Worm (Caenorhabditis elegans) whole organism, L1 larva: Measurements from ENCODE around the gene C48D1.5.

Experiments
- C04F5.9 ChIP-seq: sonication (generic microtip); optimal IDR thresholded peaks from 2 replicates; lab custom pipeline; 2016; ENCODE audit warnings: missing genetic modification characterization, missing compliant biosample characterization
- C34B4.2 ChIP-seq: sonication (generic microtip); optimal IDR thresholded peaks from 2 replicates; lab custom pipeline; 2017; ENCODE audit warnings: mild to moderate bottlenecking, missing genetic modification characterization, missing compliant biosample characterization
- F16B12.6 ChIP-seq: fragments of 150-350 bp; optimal IDR thresholded peaks from 2 replicates; lab custom pipeline; 2014; ENCODE audit warnings: missing biosample characterization, missing genetic modification characterization
- Y116A8C.19 ChIP-seq: sonication (generic microtip); optimal IDR thresholded peaks from 2 replicates; lab custom pipeline; 2016; ENCODE audit warnings: missing compliant biosample characterization, missing genetic modification characterization, borderline replicate concordance
- aha-1 ChIP-seq: fragments of 150-350 bp; optimal IDR thresholded peaks from 2 replicates; lab custom pipeline; 2014; ENCODE audit warnings: missing biosample characterization, missing genetic modification characterization
- ama-1 ChIP-seq: fragments of 150-350 bp; optimal IDR thresholded peaks from 2 replicates; lab custom pipeline; 2014
- blmp-1 ChIP-seq: fragments of 150-350 bp; optimal IDR thresholded peaks from 2 replicates; lab custom pipeline; 2014; ENCODE audit warnings: missing biosample characterization, missing genetic modification characterization
- ceh-63 ChIP-seq: fragments of 200-800 bp; sonication (Bioruptor generic); optimal IDR thresholded peaks from 2 replicates; lab custom pipeline; 2018; ENCODE audit warnings: mild to moderate bottlenecking, missing genetic modification characterization, missing compliant biosample characterization
- ceh-82 ChIP-seq, 3 experiments: fragments of 150-350 bp in 1 of 3; sonication (generic microtip) in 2 of 3; optimal IDR thresholded peaks; 2 replicates each; lab custom pipeline; 2014 to 2017; ENCODE audit warnings: missing biosample characterization in 3 of 3, missing genetic modification characterization in 3 of 3
- ceh-88 ChIP-seq: fragments of 200-800 bp; sonication (Bioruptor generic); IDR thresholded peaks from 2 replicates; pipeline ENCODE4 v1.3.6; 2022; ENCODE audit warnings: missing genetic modification characterization, missing compliant biosample characterization
- ces-1 ChIP-seq: fragments of 150-350 bp; optimal IDR thresholded peaks from 2 replicates; lab custom pipeline; 2014; ENCODE audit warnings: missing biosample characterization, missing genetic modification reagents, missing genetic modification characterization
- dpl-1 ChIP-seq, 3 experiments: fragments of 150-350 bp in 2 of 3; sonication (generic microtip) in 1 of 3; optimal IDR thresholded peaks; 2 replicates each; lab custom pipeline; 2014 to 2017; ENCODE audit warnings: missing biosample characterization in 3 of 3, missing genetic modification characterization in 3 of 3, missing genetic modification reagents in 3 of 3
- dsc-1 ChIP-seq: sonication (generic microtip); optimal IDR thresholded peaks from 2 replicates; lab custom pipeline; 2016; ENCODE audit warnings: mild to moderate bottlenecking, missing genetic modification characterization, missing compliant biosample characterization
- efl-1 ChIP-seq, 4 experiments: fragments of 150-350 bp; optimal IDR thresholded peaks in 3 of 4; peaks in 1 of 4; 1 replicate in 1 of 4; 2 replicates in 3 of 4; lab custom pipeline; 2014; ENCODE audit warnings: missing biosample characterization in 2 of 4, missing genetic modification characterization in 2 of 4, missing genetic modification reagents in 2 of 4
- egl-27 ChIP-seq, 2 experiments: fragments of 150-350 bp in 1 of 2; sonication (generic microtip); optimal IDR thresholded peaks; 3 replicates each; lab custom pipeline; 2017 to 2018; ENCODE audit warnings: missing biosample characterization in 2 of 2, missing genetic modification characterization in 2 of 2, missing genetic modification reagents in 2 of 2
- elt-3 ChIP-seq, 6 experiments: fragments of 150-350 bp in 1 of 6; sonication (generic microtip); optimal IDR thresholded peaks; 2 replicates each; lab custom pipeline; 2017 to 2018; ENCODE audit warnings: missing biosample characterization in 6 of 6, missing genetic modification characterization in 6 of 6, inconsistent platforms in 1 of 6
- fkh-10 ChIP-seq: sonication (generic microtip); optimal IDR thresholded peaks from 2 replicates; lab custom pipeline; 2017; ENCODE audit warnings: missing biosample characterization, missing genetic modification reagents, missing genetic modification characterization
- fkh-4 ChIP-seq: sonication (generic microtip); optimal IDR thresholded peaks from 2 replicates; lab custom pipeline; 2016; ENCODE audit warnings: missing compliant biosample characterization, missing genetic modification characterization, borderline replicate concordance
- grh-1 ChIP-seq: fragments of 200-800 bp; sonication (Bioruptor generic); IDR thresholded peaks from 2 replicates; pipeline ENCODE4 v1.3.6; 2022; ENCODE audit warnings: missing genetic modification reagents, missing genetic modification characterization, missing compliant biosample characterization
- hlh-17 ChIP-seq: fragments of 200-800 bp; sonication (Bioruptor generic); optimal IDR thresholded peaks from 2 replicates; lab custom pipeline; 2018; ENCODE audit warnings: missing genetic modification characterization, mild to moderate bottlenecking, missing compliant biosample characterization, moderate library complexity, borderline replicate concordance
- hlh-4 ChIP-seq: sonication (generic microtip); optimal IDR thresholded peaks from 2 replicates; lab custom pipeline; 2016; ENCODE audit warnings: mild to moderate bottlenecking, missing genetic modification characterization, missing compliant biosample characterization
- hpl-2 ChIP-seq: fragments of 150-350 bp; optimal IDR thresholded peaks from 2 replicates; lab custom pipeline; 2014; ENCODE audit warnings: missing biosample characterization, missing genetic modification reagents, missing genetic modification characterization
- irx-1 ChIP-seq: sonication (generic microtip); optimal IDR thresholded peaks from 2 replicates; lab custom pipeline; 2016; ENCODE audit warnings: missing genetic modification characterization, missing compliant biosample characterization
- isw-1 ChIP-seq: fragments of 200-800 bp; sonication (Bioruptor generic); IDR thresholded peaks from 2 replicates; pipeline ENCODE4 v1.3.6; 2022; ENCODE audit warnings: missing genetic modification characterization, missing compliant biosample characterization
- jun-1 ChIP-seq: fragments of 150-350 bp; optimal IDR thresholded peaks from 2 replicates; lab custom pipeline; 2014; ENCODE audit warnings: missing biosample characterization, missing genetic modification reagents, missing genetic modification characterization
- lin-13 ChIP-seq: fragments of 150-350 bp; optimal IDR thresholded peaks from 2 replicates; lab custom pipeline; 2014; ENCODE audit warnings: missing biosample characterization, missing genetic modification reagents, missing genetic modification characterization
- lin-14 ChIP-seq: fragments of 200-800 bp; sonication (Bioruptor generic); optimal IDR thresholded peaks from 2 replicates; lab custom pipeline; 2018; ENCODE audit warnings: mild to moderate bottlenecking, missing genetic modification characterization, moderate library complexity, missing compliant biosample characterization
- lin-15B ChIP-seq: fragments of 150-350 bp; sonication (generic microtip); optimal IDR thresholded peaks from 3 replicates; lab custom pipeline; 2014; ENCODE audit warnings: missing biosample characterization, missing genetic modification characterization
- lin-39 ChIP-seq: fragments of 150-350 bp; optimal IDR thresholded peaks from 2 replicates; lab custom pipeline; 2014; ENCODE audit warnings: missing biosample characterization, missing genetic modification reagents, missing genetic modification characterization
- mef-2 ChIP-seq: fragments of 150-350 bp; optimal IDR thresholded peaks from 2 replicates; lab custom pipeline; 2014; ENCODE audit warnings: missing biosample characterization, missing genetic modification characterization
- nhr-12 ChIP-seq: sonication (generic microtip); optimal IDR thresholded peaks from 2 replicates; lab custom pipeline; 2017; ENCODE audit warnings: missing biosample characterization, missing genetic modification characterization
- nhr-19 ChIP-seq: fragments of 200-800 bp; sonication (Bioruptor generic); conservative IDR thresholded peaks from 2 replicates; pipeline ENCODE4 v1.3.6; 2022; ENCODE audit warnings: missing genetic modification characterization, missing compliant biosample characterization
- nhr-28 ChIP-seq: fragments of 150-350 bp; optimal IDR thresholded peaks from 2 replicates; lab custom pipeline; 2014; ENCODE audit warnings: missing biosample characterization, missing genetic modification characterization
- nhr-71 ChIP-seq: sonication (generic microtip); optimal IDR thresholded peaks from 2 replicates; lab custom pipeline; 2016; ENCODE audit warnings: mild to moderate bottlenecking, missing genetic modification characterization, moderate library complexity, missing compliant biosample characterization
- nhr-77 ChIP-seq: fragments of 150-350 bp; optimal IDR thresholded peaks from 2 replicates; lab custom pipeline; 2014; ENCODE audit warnings: missing biosample characterization, missing genetic modification characterization
- nhr-84 ChIP-seq: sonication (generic microtip); optimal IDR thresholded peaks from 2 replicates; lab custom pipeline; 2017; ENCODE audit warnings: missing biosample characterization, missing genetic modification characterization
- nhr-90 ChIP-seq: sonication (generic microtip); optimal IDR thresholded peaks from 2 replicates; lab custom pipeline; 2016; ENCODE audit warnings: mild to moderate bottlenecking, missing genetic modification characterization, missing compliant biosample characterization; ENCODE audit not compliant: poor library complexity
- pax-3 ChIP-seq: fragments of 200-800 bp; sonication (Bioruptor generic); optimal IDR thresholded peaks from 2 replicates; lab custom pipeline; 2018; ENCODE audit warnings: mild to moderate bottlenecking, missing genetic modification characterization, moderate library complexity, missing compliant biosample characterization
- pqm-1 ChIP-seq: sonication (generic microtip); optimal IDR thresholded peaks from 3 replicates; lab custom pipeline; 2017; ENCODE audit warnings: missing biosample characterization, missing genetic modification characterization
- rnt-1 ChIP-seq: sonication (generic microtip); optimal IDR thresholded peaks from 2 replicates; lab custom pipeline; 2016; ENCODE audit warnings: mild to moderate bottlenecking, missing genetic modification characterization, moderate library complexity, missing compliant biosample characterization
- skn-1 ChIP-seq: fragments of 150-350 bp; optimal IDR thresholded peaks from 2 replicates; lab custom pipeline; 2014; ENCODE audit warnings: missing biosample characterization, missing genetic modification characterization
- sox-4 ChIP-seq: sonication (generic microtip); optimal IDR thresholded peaks from 2 replicates; lab custom pipeline; 2016; ENCODE audit warnings: missing genetic modification characterization, missing compliant biosample characterization
- sptf-1 ChIP-seq: fragments of 150-350 bp; optimal IDR thresholded peaks from 2 replicates; lab custom pipeline; 2014; ENCODE audit warnings: missing biosample characterization, missing genetic modification characterization
- sup-37 ChIP-seq: fragments of 200-800 bp; sonication (Bioruptor generic); optimal IDR thresholded peaks from 2 replicates; lab custom pipeline; 2018; ENCODE audit warnings: mild to moderate bottlenecking, missing genetic modification characterization, missing compliant biosample characterization
- tlp-1 ChIP-seq: fragments of 150-350 bp; optimal IDR thresholded peaks from 2 replicates; lab custom pipeline; 2014; ENCODE audit warnings: missing biosample characterization, missing genetic modification characterization
- unc-130 ChIP-seq: fragments of 150-350 bp; optimal IDR thresholded peaks from 2 replicates; lab custom pipeline; 2017; ENCODE audit warnings: missing biosample characterization, missing genetic modification characterization, inconsistent platforms
- unc-62 ChIP-seq: fragments of 150-350 bp; optimal IDR thresholded peaks from 2 replicates; lab custom pipeline; 2014; ENCODE audit warnings: missing biosample characterization, missing genetic modification reagents, missing genetic modification characterization
- unc-86 ChIP-seq: sonication (generic microtip); optimal IDR thresholded peaks from 2 replicates; lab custom pipeline; 2016; ENCODE audit warnings: missing genetic modification characterization, missing compliant biosample characterization
- unc-98 ChIP-seq: fragments of 200-800 bp; sonication (Bioruptor generic); IDR thresholded peaks from 2 replicates; pipeline ENCODE4 v1.3.6; 2022; ENCODE audit warnings: missing genetic modification characterization, missing compliant biosample characterization
- zag-1 ChIP-seq: fragments of 150-350 bp; optimal IDR thresholded peaks from 2 replicates; lab custom pipeline; 2014; ENCODE audit warnings: missing biosample characterization, missing genetic modification characterization
- ztf-11 ChIP-seq, 2 experiments: sonication (generic microtip); optimal IDR thresholded peaks; 2 replicates each; lab custom pipeline; 2016 to 2017; ENCODE audit warnings: missing genetic modification characterization in 2 of 2, missing biosample characterization in 1 of 2, missing compliant biosample characterization in 1 of 2
- ztf-4 ChIP-seq: fragments of 150-350 bp; optimal IDR thresholded peaks from 2 replicates; lab custom pipeline; 2014; ENCODE audit warnings: missing biosample characterization, missing genetic modification characterization

The C48D1.5 gene

ce11 chrIV:13253841-13254240 lies 32.1 kb downstream of the C48D1.5 start, which contains the start of gene ttr-45 (continued):
- TF ChIP-seq isw-1 (GFP tag; lab: Robert Waterston, UW) (no peak), ama-1 (lab: Kevin White, UChicago) (no peak), grh-1 (GFP tag; lab: Robert Waterston, UW) (no peak), nhr-77 (tag; lab: Kevin White, UChicago) (no peak), aha-1 (tag; lab: Kevin White, UChicago) (no peak), nhr-71 (peak; percentile 74), dsc-1 (tag; lab: Kevin White, UChicago) (no peak), pqm-1 (tag; lab: Kevin White, UChicago) (peak; percentile 66), unc-62 (GFP tag; lab: Kevin White, UChicago) (no peak), lin-14 (GFP tag; lab: Kevin White, UChicago) (no peak), pax-3 (no peak), jun-1 (tag; lab: Kevin White, UChicago) (no peak), ztf-11 (tag; optimal IDR thresholded peaks at IDR 0.05; lab: Kevin White, UChicago) (no peak), rnt-1 (tag; lab: Kevin White, UChicago) (peak; percentile 68), nhr-84 (tag; lab: Kevin White, UChicago) (no peak), fkh-4 (tag; lab: Kevin White, UChicago) (no peak), egl-27 (tag; optimal IDR thresholded peaks at IDR 0.05; lab: Kevin White, UChicago) (no peak), unc-98 (no peak), hlh-17 (GFP tag; lab: Kevin White, UChicago) (no peak), sptf-1 (no peak), zag-1 (tag; lab: Kevin White, UChicago) (no peak), efl-1 (optimal IDR thresholded peaks at IDR 0.05; lab: Kevin White, UChicago) (no peak), efl-1 (GFP tag; optimal IDR thresholded peaks at IDR 0.05 in 1 of 2; lab: Kevin White, UChicago) (no peak), skn-1 (tag; lab: Kevin White, UChicago) (no peak), hpl-2 (no peak), lin-39 (tag; lab: Kevin White, UChicago) (no peak), lin-13 (GFP tag; lab: Kevin White, UChicago) (no peak), dpl-1 (GFP tag; optimal IDR thresholded peaks at IDR 0.05; lab: Kevin White, UChicago) (no peak), nhr-19 (peak; percentile 65), ceh-88 (GFP tag; lab: Robert Waterston, UW) (no peak), C34B4.2 (tag; lab: Kevin White, UChicago) (no peak), sup-37 (GFP tag; lab: Kevin White, UChicago) (no peak), nhr-12 (tag; lab: Kevin White, UChicago) (no peak), irx-1 (no peak), mef-2 (tag; lab: Kevin White, UChicago) (no peak), Y116A8C.19 (no peak), hlh-4 (no peak), ceh-63 (GFP tag; lab: Kevin White, UChicago) (no peak), ceh-82 (tag; optimal IDR thresholded peaks at IDR 0.05; lab: Kevin White, UChicago) (no peak), ces-1 (GFP tag; lab: Kevin White, UChicago) (no peak), unc-130 (peak; percentile 64), F16B12.6 (tag; lab: Kevin White, UChicago) (no peak), C04F5.9 (tag; lab: Kevin White, UChicago) (no peak), lin-15B (tag; lab: Kevin White, UChicago) (no peak), unc-86 (tag; lab: Kevin White, UChicago) (no peak), tlp-1 (tag; lab: Kevin White, UChicago) (no peak), sox-4 (tag; lab: Kevin White, UChicago) (no peak), nhr-28 (tag; lab: Kevin White, UChicago) (no peak), nhr-90 (no peak), fkh-10 (GFP tag; lab: Kevin White, UChicago) (no peak), ztf-4 (tag; lab: Kevin White, UChicago) (no peak), elt-3 (tag; optimal IDR thresholded peaks at IDR 0.05; lab: Kevin White, UChicago) (no peak), blmp-1 (tag; lab: Kevin White, UChicago) (no peak)
